Fruit fly (Drosophila melanogaster) whole organism, embryonic: ENCODE measurements around the gene CG33795.

ENCODE experiments used
- CG1233 ChIP-seq: fragments of 200-800 bp; sonication (Bioruptor generic); optimal IDR thresholded peaks from 4 replicates; lab custom pipeline; 2018; ENCODE audit warnings: missing biosample characterization, mild to moderate bottlenecking, missing genetic modification characterization
- CG13775 ChIP-seq: fragments of 200-800 bp; sonication (Bioruptor generic); optimal IDR thresholded peaks from 3 replicates; lab custom pipeline; 2017; ENCODE audit warnings: missing biosample characterization, mild to moderate bottlenecking, missing genetic modification characterization
- CG15011 ChIP-seq: fragments of 200-800 bp; sonication (Bioruptor generic); optimal IDR thresholded peaks from 3 replicates; lab custom pipeline; 2018; ENCODE audit warnings: missing biosample characterization, mild to moderate bottlenecking, missing genetic modification characterization
- CG17612 ChIP-seq: fragments of 200-800 bp; sonication (Bioruptor generic); IDR thresholded peaks from 2 replicates; pipeline ENCODE4 v1.3.6; 2022; ENCODE audit warnings: missing biosample characterization, missing genetic modification characterization
- CG1792 ChIP-seq: fragments of 200-800 bp; sonication (Bioruptor generic); optimal IDR thresholded peaks from 2 replicates; lab custom pipeline; 2016; ENCODE audit warnings: missing biosample characterization, missing genetic modification characterization
- CG18262 ChIP-seq: fragments of 200-800 bp; optimal IDR thresholded peaks from 3 replicates; lab custom pipeline; 2019; ENCODE audit warnings: missing biosample characterization, mild to moderate bottlenecking, missing genetic modification characterization, moderate library complexity
- CG2199 ChIP-seq: fragments of 200-800 bp; sonication (Bioruptor generic); IDR thresholded peaks from 3 replicates; pipeline ENCODE4 v1.3.6; 2022; ENCODE audit warnings: missing biosample characterization, missing genetic modification characterization
- CG31441 ChIP-seq: fragments of 200-800 bp; sonication (Bioruptor generic); IDR thresholded peaks from 2 replicates; pipeline ENCODE4 v1.3.6; 2022; ENCODE audit warnings: missing biosample characterization, missing genetic modification characterization
- CG4404 ChIP-seq: fragments of 200-800 bp; sonication (Bioruptor generic); IDR thresholded peaks from 2 replicates; pipeline ENCODE4 v1.3.6; 2022; ENCODE audit warnings: missing biosample characterization, missing genetic modification characterization
- CG5180 ChIP-seq: fragments of 200-800 bp; sonication (Bioruptor generic); optimal IDR thresholded peaks from 3 replicates; lab custom pipeline; 2017; ENCODE audit warnings: missing biosample characterization, missing genetic modification characterization, mild to moderate bottlenecking, moderate library complexity, missing genetic modification reagents
- CG6175 ChIP-seq: fragments of 200-800 bp; sonication (Bioruptor generic); IDR thresholded peaks from 3 replicates; pipeline ENCODE4 v1.3.6; 2022; ENCODE audit warnings: missing biosample characterization, missing genetic modification characterization
- CG6689 ChIP-seq: fragments of 200-800 bp; sonication (Bioruptor generic); IDR thresholded peaks from 2 replicates; pipeline ENCODE4 v1.3.6; 2022; ENCODE audit warnings: missing biosample characterization, missing genetic modification characterization
- CG6791 ChIP-seq: fragments of 200-800 bp; sonication (Bioruptor generic); IDR thresholded peaks from 3 replicates; pipeline ENCODE4 v1.3.6; 2022; ENCODE audit warnings: missing biosample characterization, missing genetic modification characterization; ENCODE audit not compliant: partially characterized antibody
- CG7786 ChIP-seq: fragments of 200-800 bp; sonication (Bioruptor generic); optimal IDR thresholded peaks from 2 replicates; lab custom pipeline; 2016; ENCODE audit warnings: missing biosample characterization, missing genetic modification characterization
- CG7839 ChIP-seq: fragments of 200-800 bp; sonication (Bioruptor generic); optimal IDR thresholded peaks from 3 replicates; lab custom pipeline; 2018; ENCODE audit warnings: missing biosample characterization, mild to moderate bottlenecking, missing genetic modification characterization, moderate library complexity
- CG8290 ChIP-seq, 3 experiments: fragments of 200-800 bp; sonication (Bioruptor generic); optimal IDR thresholded peaks; 2 replicates each; lab custom pipeline; 2016 to 2019; ENCODE audit warnings: missing biosample characterization in 3 of 3, missing genetic modification characterization in 3 of 3, mild to moderate bottlenecking in 2 of 3, moderate library complexity in 1 of 3
- CG9215 ChIP-seq: fragments of 200-800 bp; sonication (Bioruptor generic); IDR thresholded peaks from 2 replicates; pipeline ENCODE4 v1.3.6; 2022; ENCODE audit warnings: missing biosample characterization, missing genetic modification characterization
- CG9932 ChIP-seq: fragments of 200-800 bp; sonication (Bioruptor generic); IDR thresholded peaks from 2 replicates; pipeline ENCODE4 v1.3.6; 2022; ENCODE audit warnings: missing biosample characterization, missing genetic modification characterization
- D19A ChIP-seq: fragments of 200-800 bp; optimal IDR thresholded peaks from 3 replicates; lab custom pipeline; 2019; ENCODE audit warnings: missing biosample characterization, mild to moderate bottlenecking, missing genetic modification characterization, moderate library complexity
- Dll ChIP-seq: fragments of 200-800 bp; sonication (Bioruptor generic); IDR thresholded peaks from 4 replicates; pipeline ENCODE4 v1.3.6; 2022; ENCODE audit warnings: missing biosample characterization, missing genetic modification characterization; ENCODE audit not compliant: partially characterized antibody
- Elba2 ChIP-seq: fragments of 200-800 bp; sonication (Bioruptor generic); optimal IDR thresholded peaks from 3 replicates; lab custom pipeline; 2016; ENCODE audit warnings: missing biosample characterization, missing genetic modification characterization
- HLHmδ ChIP-seq: fragments of 200-800 bp; sonication (Bioruptor generic); optimal IDR thresholded peaks from 2 replicates; lab custom pipeline; 2018; ENCODE audit warnings: missing biosample characterization, mild to moderate bottlenecking, missing genetic modification characterization, moderate library complexity
- HmgZ ChIP-seq: fragments of 200-800 bp; sonication (Bioruptor generic); optimal IDR thresholded peaks from 2 replicates; lab custom pipeline; 2018; ENCODE audit warnings: missing biosample characterization, mild to moderate bottlenecking, missing genetic modification characterization
- MESR4 ChIP-seq: fragments of 200-800 bp; sonication (Bioruptor generic); optimal IDR thresholded peaks from 2 replicates; lab custom pipeline; 2018; ENCODE audit warnings: missing biosample characterization, mild to moderate bottlenecking, missing genetic modification characterization, moderate library complexity
- Oaz ChIP-seq: fragments of 200-800 bp; sonication (Bioruptor generic); IDR thresholded peaks from 2 replicates; pipeline ENCODE4 v1.3.6; 2022; ENCODE audit warnings: missing biosample characterization, missing genetic modification characterization
- Oli ChIP-seq: fragments of 200-800 bp; sonication (Bioruptor generic); optimal IDR thresholded peaks from 2 replicates; lab custom pipeline; 2018; ENCODE audit warnings: missing biosample characterization, mild to moderate bottlenecking, missing genetic modification characterization, moderate library complexity
- Sox102F ChIP-seq: fragments of 200-800 bp; sonication (Bioruptor generic); optimal IDR thresholded peaks from 2 replicates; lab custom pipeline; 2018; ENCODE audit warnings: missing biosample characterization, mild to moderate bottlenecking, missing genetic modification characterization, moderate library complexity
- ab ChIP-seq: fragments of 200-800 bp; sonication (Bioruptor generic); optimal IDR thresholded peaks from 2 replicates; lab custom pipeline; 2016; ENCODE audit warnings: missing biosample characterization, missing genetic modification characterization
- ac ChIP-seq: fragments of 200-800 bp; sonication (Bioruptor generic); optimal IDR thresholded peaks from 3 replicates; lab custom pipeline; 2017; ENCODE audit warnings: missing biosample characterization, mild to moderate bottlenecking, missing genetic modification characterization
- al ChIP-seq: fragments of 200-800 bp; sonication (Bioruptor generic); IDR thresholded peaks from 2 replicates; pipeline ENCODE4 v1.3.6; 2022; ENCODE audit warnings: missing biosample characterization, missing genetic modification characterization
- cg ChIP-seq: fragments of 200-800 bp; sonication (Bioruptor generic); optimal IDR thresholded peaks from 3 replicates; lab custom pipeline; 2019; ENCODE audit warnings: missing biosample characterization, mild to moderate bottlenecking, missing genetic modification characterization, moderate library complexity
- dimm ChIP-seq: fragments of 200-800 bp; sonication (Bioruptor generic); IDR thresholded peaks from 2 replicates; pipeline ENCODE4 v1.3.6; 2022; ENCODE audit warnings: missing biosample characterization, missing genetic modification characterization
- ewg ChIP-seq: fragments of 200-800 bp; sonication (Bioruptor generic); optimal IDR thresholded peaks from 3 replicates; lab custom pipeline; 2017; ENCODE audit warnings: mild to moderate bottlenecking, missing biosample characterization, missing genetic modification reagents, missing genetic modification characterization
- fd64A ChIP-seq: fragments of 200-800 bp; sonication (Bioruptor generic); optimal IDR thresholded peaks from 3 replicates; lab custom pipeline; 2018; ENCODE audit warnings: missing biosample characterization, mild to moderate bottlenecking, missing genetic modification characterization
- fd96Cb ChIP-seq: fragments of 200-800 bp; sonication (Bioruptor generic); optimal IDR thresholded peaks from 2 replicates; lab custom pipeline; 2018; ENCODE audit warnings: missing biosample characterization, mild to moderate bottlenecking, missing genetic modification characterization, moderate library complexity
- grn ChIP-seq: fragments of 200-800 bp; sonication (Bioruptor generic); optimal IDR thresholded peaks from 3 replicates; lab custom pipeline; 2017; ENCODE audit warnings: missing biosample characterization, missing genetic modification characterization
- jumu ChIP-seq: fragments of 200-800 bp; sonication (Bioruptor generic); optimal IDR thresholded peaks from 3 replicates; lab custom pipeline; 2016; ENCODE audit warnings: missing biosample characterization, missing genetic modification characterization
- kay ChIP-seq: fragments of 200-800 bp; sonication (Bioruptor generic); optimal IDR thresholded peaks from 2 replicates; lab custom pipeline; 2016; ENCODE audit warnings: missing biosample characterization, missing genetic modification characterization
- psq ChIP-seq: fragments of 200-800 bp; sonication (Bioruptor generic); optimal IDR thresholded peaks from 2 replicates; lab custom pipeline; 2017; ENCODE audit warnings: missing biosample characterization, missing genetic modification characterization
- rib ChIP-seq: fragments of 200-800 bp; sonication (Bioruptor generic); IDR thresholded peaks from 2 replicates; pipeline ENCODE4 v1.3.6; 2022; ENCODE audit warnings: missing biosample characterization, missing genetic modification characterization
- ro ChIP-seq: fragments of 200-800 bp; sonication (Bioruptor generic); IDR thresholded peaks from 2 replicates; pipeline ENCODE4 v1.3.6; 2022; ENCODE audit warnings: missing biosample characterization, missing genetic modification characterization
- salm ChIP-seq: fragments of 200-800 bp; sonication (Bioruptor generic); optimal IDR thresholded peaks from 2 replicates; lab custom pipeline; 2018; ENCODE audit warnings: missing biosample characterization, mild to moderate bottlenecking, missing genetic modification characterization
- schlank ChIP-seq: fragments of 200-800 bp; sonication (Bioruptor generic); optimal IDR thresholded peaks from 2 replicates; lab custom pipeline; 2018; ENCODE audit warnings: missing biosample characterization, mild to moderate bottlenecking, missing genetic modification characterization
- seq ChIP-seq: fragments of 200-800 bp; sonication (Bioruptor generic); IDR thresholded peaks from 2 replicates; pipeline ENCODE4 v1.3.6; 2022; ENCODE audit warnings: missing biosample characterization, missing genetic modification characterization
- stwl ChIP-seq: fragments of 200-800 bp; sonication (Bioruptor generic); optimal IDR thresholded peaks from 3 replicates; lab custom pipeline; 2018; ENCODE audit warnings: missing biosample characterization, mild to moderate bottlenecking, missing genetic modification characterization, moderate library complexity
- tio ChIP-seq: fragments of 200-800 bp; sonication (Bioruptor generic); optimal IDR thresholded peaks from 2 replicates; lab custom pipeline; 2017; ENCODE audit warnings: missing biosample characterization, missing genetic modification characterization, inconsistent platforms
- toy ChIP-seq: fragments of 200-800 bp; sonication (Bioruptor generic); IDR thresholded peaks from 2 replicates; pipeline ENCODE4 v1.3.6; 2022; ENCODE audit warnings: missing biosample characterization, missing genetic modification characterization
- unpg ChIP-seq: fragments of 200-800 bp; sonication (Bioruptor generic); optimal IDR thresholded peaks from 3 replicates; lab custom pipeline; 2018; ENCODE audit warnings: missing biosample characterization, mild to moderate bottlenecking, missing genetic modification characterization, moderate library complexity
- vvl ChIP-seq: fragments of 200-800 bp; sonication (Bioruptor generic); IDR thresholded peaks from 2 replicates; pipeline ENCODE4 v1.3.6; 2022; ENCODE audit warnings: missing biosample characterization, missing genetic modification characterization

CG33795 gene

DNA sequence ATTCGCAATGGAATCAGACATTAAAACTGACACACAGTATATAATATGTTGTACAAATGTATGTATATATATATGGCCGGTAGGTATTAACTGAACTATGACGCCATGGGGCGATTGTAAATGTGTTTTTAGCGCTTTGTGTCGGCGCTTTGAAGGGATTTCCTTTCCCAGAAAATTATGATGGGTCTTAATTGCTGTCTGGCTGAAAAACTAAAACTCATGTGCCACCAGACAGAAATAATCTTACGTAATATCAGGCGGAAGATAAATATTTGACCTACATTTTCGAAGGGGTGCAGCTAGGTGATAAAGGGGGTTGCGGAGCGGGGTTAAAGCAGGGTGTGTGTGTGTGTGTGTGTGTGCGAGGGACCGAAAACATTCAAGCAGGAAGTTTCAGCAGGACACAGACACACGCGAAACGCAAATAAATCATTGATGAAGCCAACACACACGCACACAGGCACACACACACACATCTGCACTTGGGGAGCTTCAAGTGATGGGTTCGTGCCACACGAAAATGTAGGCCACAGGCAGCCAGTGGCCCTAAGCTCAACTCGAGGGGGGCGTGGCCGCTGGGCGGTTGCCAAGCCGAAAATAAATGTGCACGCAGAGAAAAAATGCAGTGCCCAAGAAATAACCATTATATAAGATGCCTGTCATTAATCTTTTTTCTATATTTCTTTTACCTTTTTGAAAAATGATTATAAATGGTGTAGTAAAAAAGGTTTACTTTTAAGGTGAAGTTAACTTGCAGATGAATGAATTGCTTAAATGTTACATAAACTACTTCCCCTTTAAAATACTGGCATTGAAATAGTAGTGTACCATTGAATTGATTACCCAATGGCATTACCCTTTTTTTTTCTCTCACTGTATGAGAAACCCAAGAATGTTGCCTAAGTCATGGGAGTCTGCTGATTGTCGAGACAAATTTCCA lies 13.7 kb downstream of the CG33795 start (continued):
- TF ChIP-seq CG8290 (GFP tag; optimal IDR thresholded peaks at IDR 0.05; lab: Kevin White, UChicago) (peak; percentile 10), CG8290 (tag; optimal IDR thresholded peaks at IDR 0.05; lab: Kevin White, UChicago) (no peak), psq (GFP tag; lab: Kevin White, UChicago) (no peak), dimm (GFP tag; lab: Robert Waterston, UW) (no peak), tio (GFP tag; lab: Kevin White, UChicago) (peak; percentile 64), CG13775 (GFP tag; lab: Kevin White, UChicago) (peak; percentile 41), CG7839 (tag; lab: Kevin White, UChicago) (peak; percentile 74), CG6175 (GFP tag; lab: Robert Waterston, UW) (no peak), jumu (peak; percentile 2), HLHmδ (GFP tag; lab: Kevin White, UChicago) (no peak), MESR4 (no peak), CG1233 (GFP tag; lab: Kevin White, UChicago) (no peak), toy (GFP tag; lab: Robert Waterston, UW) (no peak), al (GFP tag; lab: Robert Waterston, UW) (no peak), CG6791 (GFP tag; lab: Robert Waterston, UW) (no peak), Sox102F (GFP tag; lab: Kevin White, UChicago) (peak; percentile 67), CG9932 (GFP tag; lab: Robert Waterston, UW) (no peak), grn (no peak), CG31441 (peak; percentile 54), cg (GFP tag; lab: Kevin White, UChicago) (peak; percentile 48), kay (peak; percentile 0), CG9215 (GFP tag; lab: Robert Waterston, UW) (no peak), vvl (GFP tag; lab: Robert Waterston, UW) (peak; percentile 32; the same call in 1 of the 2 replicates), ro (GFP tag; lab: Robert Waterston, UW) (no peak), HmgZ (tag; lab: Kevin White, UChicago) (no peak), Dll (no peak), salm (tag; lab: Kevin White, UChicago) (no peak), CG6689 (GFP tag; lab: Robert Waterston, UW) (peak; percentile 65), fd64A (GFP tag; lab: Kevin White, UChicago) (no peak), CG5180 (GFP tag; lab: Kevin White, UChicago) (no peak), unpg (GFP tag; lab: Kevin White, UChicago) (peak; percentile 63), CG15011 (peak; percentile 2), CG17612 (GFP tag; lab: Robert Waterston, UW) (no peak), CG2199 (GFP tag; lab: Robert Waterston, UW) (no peak), CG4404 (GFP tag; lab: Robert Waterston, UW) (no peak), stwl (no peak), CG7786 (GFP tag; lab: Kevin White, UChicago) (no peak), Oaz (GFP tag; lab: Robert Waterston, UW) (no peak), ewg (peak; percentile 22), rib (GFP tag; lab: Robert Waterston, UW) (no peak), fd96Cb (tag; lab: Kevin White, UChicago) (peak; percentile 68), CG1792 (no peak), Elba2 (GFP tag; lab: Kevin White, UChicago) (no peak), ac (GFP tag; lab: Kevin White, UChicago) (no peak), schlank (tag; lab: Kevin White, UChicago) (no peak), seq (GFP tag; lab: Robert Waterston, UW) (0 out of 2 replicates have a peak, but pooled peaks have one; percentile 31), D19A (tag; lab: Kevin White, UChicago) (peak; percentile 12), ab (GFP tag; lab: Kevin White, UChicago) (no peak), CG18262 (tag; lab: Kevin White, UChicago) (peak; percentile 65), Oli (tag; lab: Kevin White, UChicago) (peak; percentile 58)
